Worm (Caenorhabditis elegans): ENCODE data around the gene C28F5.1.

Gene C28F5.1

ce11 chrII:7534369-7534768, 29.3 kb downstream of the C28F5.1 start, which contains the start of gene wrt-10:
Gene wrt-10, minus strand, starts transcription at chrII:7534563.
- no peak for TF ChIP-seq ceh-34 (tag; optimal IDR thresholded peaks at IDR 0.05)
- no peak for TF ChIP-seq unc-86 (tag; optimal IDR thresholded peaks at IDR 0.05)
- TF ChIP-seq hlh-8 (tag; optimal IDR thresholded peaks at IDR 0.05): no peak
- no peak for TF ChIP-seq ceh-14 (tag; optimal IDR thresholded peaks at IDR 0.05)
- no peak for TF ChIP-seq Y22D7AL.16 (tag; optimal IDR thresholded peaks at IDR 0.05)
- no peak for TF ChIP-seq npax-4 (tag; optimal IDR thresholded peaks at IDR 0.05)
- TF ChIP-seq ahr-1 (tag; optimal IDR thresholded peaks at IDR 0.05): no peak
- TF ChIP-seq unc-55 (GFP tag; optimal IDR thresholded peaks at IDR 0.05): no peak
- TF ChIP-seq ceh-2 (tag; optimal IDR thresholded peaks at IDR 0.05): no peak
- TF ChIP-seq K09A11.1 (tag; optimal IDR thresholded peaks at IDR 0.05; ENCODE audit: insufficient read depth): no peak
- no peak for TF ChIP-seq pqm-1 (tag; optimal IDR thresholded peaks at IDR 0.05)
- no peak for TF ChIP-seq syd-9 (tag; optimal IDR thresholded peaks at IDR 0.05)
- no peak for TF ChIP-seq unc-42 (tag; optimal IDR thresholded peaks at IDR 0.05)
- TF ChIP-seq pax-1 (tag; optimal IDR thresholded peaks at IDR 0.05): no peak
- no peak for TF ChIP-seq odd-2 (tag; optimal IDR thresholded peaks at IDR 0.05)
- TF ChIP-seq ref-2 (tag; optimal IDR thresholded peaks at IDR 0.05): no peak
- no peak for TF ChIP-seq ttx-3 (tag; optimal IDR thresholded peaks at IDR 0.05)

ce11 chrII:7534934-7535333, 29.8 kb downstream of the C28F5.1 start, which contains the start of gene ZK1290.13:
Gene ZK1290.13, plus strand, starts transcription at chrII:7535006.
- TF ChIP-seq sox-4 (tag; optimal IDR thresholded peaks at IDR 0.05): no peak
- no peak for TF ChIP-seq hlh-13 (GFP tag; optimal IDR thresholded peaks at IDR 0.05)
- TF ChIP-seq hlh-15 (tag; optimal IDR thresholded peaks at IDR 0.05): no peak
- TF ChIP-seq ahr-1 (tag; optimal IDR thresholded peaks at IDR 0.05): no peak
- TF ChIP-seq pax-1 (tag; optimal IDR thresholded peaks at IDR 0.05): no peak
- no peak for TF ChIP-seq nhr-232 (tag; optimal IDR thresholded peaks at IDR 0.05)

ce11 chrII:7537603-7538230, 32.6 kb downstream of the C28F5.1 start, which contains the start of gene nfi-1:
Gene nfi-1, plus strand, starts transcription at chrII:7538180.
- TF ChIP-seq pax-1 (tag; optimal IDR thresholded peaks at IDR 0.05) (no peak), ets-4 (tag; optimal IDR thresholded peaks at IDR 0.05) (peak; percentile 61), tbx-2 (tag; optimal IDR thresholded peaks at IDR 0.05) (peak; percentile 62), elt-2 (tag; optimal IDR thresholded peaks at IDR 0.05) (peak; percentile 44), ztf-16 (tag; optimal IDR thresholded peaks at IDR 0.05) (no peak), pha-4 (tag; optimal IDR thresholded peaks at IDR 0.05) (no peak), fkh-10 (GFP tag; optimal IDR thresholded peaks at IDR 0.05) (no peak), pros-1 (tag; optimal IDR thresholded peaks at IDR 0.05) (no peak), lim-6 (tag; optimal IDR thresholded peaks at IDR 0.05) (peak; percentile 7), unc-42 (tag; optimal IDR thresholded peaks at IDR 0.05) (peak; percentile 47), hlh-8 (tag; optimal IDR thresholded peaks at IDR 0.05) (peak; percentile 38), ceh-2 (tag; optimal IDR thresholded peaks at IDR 0.05) (peak; percentile 70), eyg-1 (tag; optimal IDR thresholded peaks at IDR 0.05) (no peak), C08G9.2 (tag; optimal IDR thresholded peaks at IDR 0.05) (peak; percentile 74), pha-2 (tag; optimal IDR thresholded peaks at IDR 0.05) (no peak), ceh-31 (tag; optimal IDR thresholded peaks at IDR 0.05) (peak; percentile 67), fax-1 (tag; optimal IDR thresholded peaks at IDR 0.05) (peak; percentile 17)

- TF ChIP-seq ahr-1 (tag; optimal IDR thresholded peaks at IDR 0.05) (no peak), tbx-7 (tag; optimal IDR thresholded peaks at IDR 0.05) (no peak), ztf-16 (tag; optimal IDR thresholded peaks at IDR 0.05) (no peak), gmeb-2 (tag; optimal IDR thresholded peaks at IDR 0.05) (no peak), dve-1 (tag; optimal IDR thresholded peaks at IDR 0.05) (no peak), ceh-2 (tag; optimal IDR thresholded peaks at IDR 0.05) (no peak), madf-2 (tag; optimal IDR thresholded peaks at IDR 0.05) (no peak), pha-4 (tag; optimal IDR thresholded peaks at IDR 0.05) (no peak), sox-4 (tag; optimal IDR thresholded peaks at IDR 0.05) (no peak)
Observed at ce11 chrII:7542952-7543351, 37.8 kb downstream of the C28F5.1 start.
